Worm (Caenorhabditis elegans): ENCODE results near the gene uaf-2.

- TF ChIP-seq ama-1 (optimal IDR thresholded peaks at IDR 0.05) (no peak), snpc-4 (tag; optimal IDR thresholded peaks at IDR 0.05) (no peak), ztf-11 (tag; optimal IDR thresholded peaks at IDR 0.05) (no peak), nhr-12 (tag; optimal IDR thresholded peaks at IDR 0.05) (no peak), R02D3.7 (tag; optimal IDR thresholded peaks at IDR 0.05) (no peak), nhr-23 (tag; optimal IDR thresholded peaks at IDR 0.05) (no peak), fos-1 (tag; optimal IDR thresholded peaks at IDR 0.05) (no peak), nhr-11 (tag; optimal IDR thresholded peaks at IDR 0.05) (no peak), lin-39 (tag; optimal IDR thresholded peaks at IDR 0.05) (no peak), lin-11 (tag; optimal IDR thresholded peaks at IDR 0.05) (no peak), aly-2 (tag; optimal IDR thresholded peaks at IDR 0.05) (no peak), mdl-1 (tag; optimal IDR thresholded peaks at IDR 0.05) (no peak), nhr-25 (tag; optimal IDR thresholded peaks at IDR 0.05) (no peak), skn-1 (tag; optimal IDR thresholded peaks at IDR 0.05) (no peak)
Measured at ce11 chrIV:17105578-17105977, 13.0 kb downstream of the uaf-2 start.
